Fruit fly (Drosophila melanogaster) whole organism, embryonic: Measurements from ENCODE around the gene CG14082.

ENCODE experiments used
- Abd-B ChIP-seq: fragments of 200-800 bp; sonication (Bioruptor generic); optimal IDR thresholded peaks from 2 replicates; lab custom pipeline; 2018; ENCODE audit warnings: missing biosample characterization, mild to moderate bottlenecking, missing genetic modification characterization, moderate library complexity
- Awh ChIP-seq: fragments of 200-800 bp; sonication (Bioruptor generic); IDR thresholded peaks from 2 replicates; pipeline ENCODE4, ENCODE4 v1.3.6; 2022; ENCODE audit warnings: missing biosample characterization, missing genetic modification characterization
- CG1024 ChIP-seq: fragments of 200-800 bp; sonication (Bioruptor generic); IDR thresholded peaks from 2 replicates; pipeline ENCODE4 v1.3.6; 2022; ENCODE audit warnings: missing biosample characterization, missing genetic modification characterization
- CG10366 ChIP-seq: fragments of 200-800 bp; sonication (Bioruptor generic); IDR thresholded peaks from 2 replicates; pipeline ENCODE4 v1.3.6; 2022; ENCODE audit warnings: missing biosample characterization, missing genetic modification characterization
- CG10431 ChIP-seq: fragments of 200-800 bp; sonication (Bioruptor generic); optimal IDR thresholded peaks from 3 replicates; lab custom pipeline; 2018; ENCODE audit warnings: missing biosample characterization, mild to moderate bottlenecking, missing genetic modification characterization
- CG10654 ChIP-seq: fragments of 200-800 bp; sonication (Bioruptor generic); optimal IDR thresholded peaks from 2 replicates; lab custom pipeline; 2016; ENCODE audit warnings: missing biosample characterization, missing genetic modification characterization
- CG14860 ChIP-seq: fragments of 200-800 bp; sonication (Bioruptor generic); IDR thresholded peaks from 3 replicates; pipeline ENCODE4 v1.3.6; 2022; ENCODE audit warnings: missing biosample characterization, missing genetic modification characterization; ENCODE audit not compliant: partially characterized antibody
- CG17186 ChIP-seq: fragments of 200-800 bp; sonication (Bioruptor generic); optimal IDR thresholded peaks from 3 replicates; lab custom pipeline; 2017; ENCODE audit warnings: missing biosample characterization, missing genetic modification reagents, missing genetic modification characterization
- CG17802 ChIP-seq: fragments of 200-800 bp; sonication (Bioruptor generic); optimal IDR thresholded peaks from 2 replicates; lab custom pipeline; 2018; ENCODE audit warnings: missing biosample characterization, mild to moderate bottlenecking, missing genetic modification characterization, moderate library complexity
- CG2129 ChIP-seq: fragments of 200-800 bp; sonication (Bioruptor generic); IDR thresholded peaks from 2 replicates; pipeline ENCODE4 v1.3.6; 2022; ENCODE audit warnings: missing biosample characterization, missing genetic modification characterization; ENCODE audit not compliant: partially characterized antibody
- CG4404 ChIP-seq: fragments of 200-800 bp; sonication (Bioruptor generic); IDR thresholded peaks from 2 replicates; pipeline ENCODE4 v1.3.6; 2022; ENCODE audit warnings: missing biosample characterization, missing genetic modification characterization
- CG4424 ChIP-seq: fragments of 200-800 bp; sonication (Bioruptor generic); optimal IDR thresholded peaks from 3 replicates; lab custom pipeline; 2016; ENCODE audit warnings: missing biosample characterization, missing genetic modification characterization
- CG8359 ChIP-seq: fragments of 200-800 bp; sonication (Bioruptor generic); optimal IDR thresholded peaks from 2 replicates; lab custom pipeline; 2017; ENCODE audit warnings: missing biosample characterization, mild to moderate bottlenecking, missing genetic modification characterization, borderline replicate concordance
- CG9797 ChIP-seq: fragments of 200-800 bp; sonication (Bioruptor generic); optimal IDR thresholded peaks from 3 replicates; lab custom pipeline; 2018; ENCODE audit warnings: missing biosample characterization, mild to moderate bottlenecking, missing genetic modification characterization
- CoRest ChIP-seq: fragments of 200-800 bp; sonication (Bioruptor generic); optimal IDR thresholded peaks from 3 replicates; lab custom pipeline; 2018; ENCODE audit warnings: missing biosample characterization, mild to moderate bottlenecking, missing genetic modification characterization, moderate library complexity
- Dbx ChIP-seq: fragments of 200-800 bp; sonication (Bioruptor generic); IDR thresholded peaks from 3 replicates; pipeline ENCODE4 v1.3.6; 2022; ENCODE audit warnings: missing biosample characterization, missing genetic modification characterization
- Dip2 ChIP-seq: fragments of 200-800 bp; sonication (Bioruptor generic); IDR thresholded peaks from 2 replicates; pipeline ENCODE4 v1.3.6; 2022; ENCODE audit warnings: missing biosample characterization, missing genetic modification characterization
- Dp ChIP-seq: fragments of 200-800 bp; sonication (Bioruptor generic); optimal IDR thresholded peaks from 2 replicates; lab custom pipeline; 2018; ENCODE audit warnings: missing biosample characterization, mild to moderate bottlenecking, missing genetic modification characterization, moderate library complexity
- Ets65A ChIP-seq: fragments of 200-800 bp; sonication (Bioruptor generic); peaks from one replicate; lab custom pipeline; 2016; ENCODE audit warnings: missing biosample characterization, missing genetic modification characterization
- Gug ChIP-seq: fragments of 200-800 bp; sonication (Bioruptor generic); IDR thresholded peaks from 4 replicates; pipeline ENCODE4 v1.3.6; 2022; ENCODE audit warnings: missing biosample characterization, missing genetic modification characterization
- Lpt ChIP-seq: fragments of >200 bp; optimal IDR thresholded peaks from 2 replicates; lab custom pipeline; 2018; ENCODE audit warnings: missing biosample characterization, missing genetic modification characterization
- Max ChIP-seq: fragments of 200-800 bp; sonication (Bioruptor generic); optimal IDR thresholded peaks from 2 replicates; lab custom pipeline; 2016; ENCODE audit warnings: missing biosample characterization, mild to moderate bottlenecking, missing genetic modification characterization
- Opbp ChIP-seq: fragments of 200-800 bp; sonication (Bioruptor generic); IDR thresholded peaks from 3 replicates; pipeline ENCODE4 v1.3.6; 2022; ENCODE audit warnings: missing biosample characterization, missing genetic modification characterization; ENCODE audit not compliant: partially characterized antibody
- Stat92E ChIP-seq, 3 experiments: fragments of >200 bp in 2 of 3; fragments of 200-800 bp in 1 of 3; sonication (Bioruptor generic) in 1 of 3; optimal IDR thresholded peaks; 2 replicates each; lab custom pipeline; 2017 to 2019; ENCODE audit warnings: missing biosample characterization in 3 of 3, missing genetic modification characterization in 3 of 3, mild to moderate bottlenecking in 1 of 3, moderate library complexity in 1 of 3
- bbx ChIP-seq: fragments of 200-800 bp; sonication (Bioruptor generic); IDR thresholded peaks from 2 replicates; pipeline ENCODE4 v1.3.6; 2022; ENCODE audit warnings: missing biosample characterization, missing genetic modification characterization; ENCODE audit not compliant: partially characterized antibody
- br ChIP-seq: fragments of >200 bp; optimal IDR thresholded peaks from 2 replicates; lab custom pipeline; 2017
- disco-r ChIP-seq: fragments of 200-800 bp; sonication (Bioruptor generic); optimal IDR thresholded peaks from 2 replicates; lab custom pipeline; 2016; ENCODE audit warnings: missing biosample characterization, missing genetic modification characterization
- emc ChIP-seq: fragments of 200-800 bp; sonication (Bioruptor generic); optimal IDR thresholded peaks from 2 replicates; lab custom pipeline; 2016; ENCODE audit warnings: missing biosample characterization, missing genetic modification characterization
- fd102C ChIP-seq: fragments of 200-800 bp; sonication (Bioruptor generic); optimal IDR thresholded peaks from 2 replicates; lab custom pipeline; 2018; ENCODE audit warnings: missing biosample characterization, mild to moderate bottlenecking, missing genetic modification characterization, moderate library complexity
- fd96Cb ChIP-seq: fragments of 200-800 bp; sonication (Bioruptor generic); optimal IDR thresholded peaks from 2 replicates; lab custom pipeline; 2018; ENCODE audit warnings: missing biosample characterization, mild to moderate bottlenecking, missing genetic modification characterization, moderate library complexity
- gce ChIP-seq: fragments of 200-800 bp; sonication (Bioruptor generic); IDR thresholded peaks from 3 replicates; pipeline ENCODE4 v1.3.6; 2022; ENCODE audit warnings: missing biosample characterization, missing genetic modification characterization
- hbn ChIP-seq: fragments of 200-800 bp; sonication (Bioruptor generic); IDR thresholded peaks from 2 replicates; pipeline ENCODE4 v1.3.6; 2022; ENCODE audit warnings: missing biosample characterization, missing genetic modification characterization; ENCODE audit not compliant: partially characterized antibody
- hth ChIP-seq: fragments of >200 bp; optimal IDR thresholded peaks from 2 replicates; lab custom pipeline; 2017; ENCODE audit warnings: inconsistent platforms
- kay ChIP-seq: fragments of 200-800 bp; sonication (Bioruptor generic); optimal IDR thresholded peaks from 2 replicates; lab custom pipeline; 2016; ENCODE audit warnings: missing biosample characterization, missing genetic modification characterization
- lbe ChIP-seq: fragments of 200-800 bp; sonication (Bioruptor generic); optimal IDR thresholded peaks from 2 replicates; lab custom pipeline; 2016; ENCODE audit warnings: missing biosample characterization, mild to moderate bottlenecking, missing genetic modification characterization
- lmd ChIP-seq: fragments of 200-800 bp; sonication (Bioruptor generic); IDR thresholded peaks from 2 replicates; pipeline ENCODE4 v1.3.6; 2022; ENCODE audit warnings: missing biosample characterization, missing genetic modification characterization
- odd ChIP-seq: fragments of 200-800 bp; sonication (Bioruptor generic); optimal IDR thresholded peaks from 2 replicates; lab custom pipeline; 2017; ENCODE audit warnings: missing biosample characterization, mild to moderate bottlenecking, missing genetic modification characterization
- org-1 ChIP-seq: fragments of 200-800 bp; sonication (Bioruptor generic); optimal IDR thresholded peaks from 2 replicates; lab custom pipeline; 2017; ENCODE audit warnings: missing biosample characterization, missing genetic modification characterization
- otp ChIP-seq: fragments of 200-800 bp; sonication (Bioruptor generic); IDR thresholded peaks from 3 replicates; pipeline ENCODE4, ENCODE4 v1.3.6; 2022; ENCODE audit warnings: missing biosample characterization, missing genetic modification characterization
- peb ChIP-seq: fragments of 200-800 bp; sonication (Bioruptor generic); IDR thresholded peaks from 2 replicates; pipeline ENCODE4 v1.3.6; 2022; ENCODE audit warnings: missing biosample characterization, missing genetic modification characterization
- scrt ChIP-seq: fragments of 200-800 bp; sonication (Bioruptor generic); optimal IDR thresholded peaks from 2 replicates; lab custom pipeline; 2018; ENCODE audit warnings: missing biosample characterization, mild to moderate bottlenecking, missing genetic modification characterization, moderate library complexity
- sob ChIP-seq: fragments of 200-800 bp; sonication (Bioruptor generic); IDR thresholded peaks from 2 replicates; pipeline ENCODE4 v1.3.6; 2022; ENCODE audit warnings: missing biosample characterization, missing genetic modification characterization
- tin ChIP-seq: fragments of 200-800 bp; sonication (Bioruptor generic); optimal IDR thresholded peaks from 3 replicates; lab custom pipeline; 2016; ENCODE audit warnings: missing biosample characterization, missing genetic modification characterization
- tio ChIP-seq: fragments of 200-800 bp; sonication (Bioruptor generic); optimal IDR thresholded peaks from 2 replicates; lab custom pipeline; 2017; ENCODE audit warnings: missing biosample characterization, missing genetic modification characterization, inconsistent platforms
- tll ChIP-seq, 2 experiments: fragments of 200-800 bp in 1 of 2; fragments of >200 bp in 1 of 2; sonication (Bioruptor generic) in 1 of 2; optimal IDR thresholded peaks; 2 replicates each; lab custom pipeline; 2017 to 2019; ENCODE audit warnings: missing biosample characterization in 2 of 2, missing genetic modification characterization in 2 of 2, mild to moderate bottlenecking in 1 of 2, moderate library complexity in 1 of 2
- vfl ChIP-seq: fragments of 200-800 bp; sonication (Bioruptor generic); optimal IDR thresholded peaks from 2 replicates; lab custom pipeline; 2016; ENCODE audit warnings: missing biosample characterization, missing genetic modification characterization
- zen ChIP-seq: fragments of 200-800 bp; sonication (Bioruptor generic); optimal IDR thresholded peaks from 3 replicates; lab custom pipeline; 2018; ENCODE audit warnings: missing biosample characterization, mild to moderate bottlenecking, missing genetic modification characterization, moderate library complexity

The CG14082 gene

DNA sequence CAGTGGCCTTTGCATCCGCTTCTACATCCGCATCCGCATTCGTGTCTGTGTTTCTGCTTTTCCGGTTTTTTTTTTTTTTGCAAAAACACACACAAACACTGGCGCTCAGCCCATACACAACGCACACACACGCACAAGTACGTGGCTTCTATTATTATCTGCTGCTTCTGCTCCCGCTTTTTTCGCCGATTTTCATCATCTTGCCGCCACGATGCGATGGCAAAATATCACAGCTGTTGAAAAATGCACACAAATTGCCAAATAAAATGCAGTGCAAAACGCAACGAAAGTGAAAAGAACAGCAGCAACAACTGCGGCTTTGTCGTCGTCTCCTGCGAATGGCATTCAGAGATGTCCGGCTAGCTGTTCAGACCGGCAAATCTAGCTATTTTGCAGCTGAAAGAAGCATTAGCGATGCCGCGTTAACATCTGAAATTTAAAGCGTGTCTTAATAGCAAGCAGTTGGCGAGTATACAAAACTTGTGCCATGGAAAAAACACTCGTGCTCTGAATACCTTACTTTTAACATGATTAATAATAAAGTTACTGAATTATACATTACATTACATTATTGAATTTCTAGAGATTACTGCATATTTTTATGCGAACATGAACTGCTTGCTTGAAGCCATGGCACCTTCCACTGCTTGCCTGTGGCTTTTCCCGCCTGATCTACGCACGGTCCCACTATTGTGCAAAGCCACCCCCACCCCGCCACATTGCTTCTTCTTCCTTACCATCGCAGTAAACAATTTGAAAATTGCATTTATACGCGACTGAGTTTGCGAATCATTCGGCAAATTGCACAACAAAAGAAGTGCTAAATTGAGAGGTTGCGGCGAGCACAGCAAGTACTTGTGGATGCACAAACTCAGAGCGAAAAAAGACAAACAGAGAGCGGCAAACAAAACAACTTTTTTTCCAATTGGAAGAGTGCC, 76.0 kb downstream of the CG14082 start, which contains the start of the genes Ugt316A1 and Sfxn2 (continued):
- TF ChIP-seq peb (GFP tag; lab: Robert Waterston, UW): no peak
- no peak for TF ChIP-seq odd
- no peak for TF ChIP-seq Lpt (GFP tag; lab: Kevin White, UChicago)
- TF ChIP-seq CG4424 (GFP tag; lab: Kevin White, UChicago): peak; percentile 39
- TF ChIP-seq tio (GFP tag; lab: Kevin White, UChicago): no peak
- 0 out of 2 replicates have a peak, but pooled peaks have one; percentile 13 for TF ChIP-seq hbn (GFP tag; lab: Robert Waterston, UW)
- no peak for TF ChIP-seq CG10431
- no peak for TF ChIP-seq CG1024 (GFP tag; lab: Robert Waterston, UW)
- TF ChIP-seq CG14860 (GFP tag; lab: Robert Waterston, UW): no peak
- TF ChIP-seq CG10366 (GFP tag; lab: Robert Waterston, UW): peak; percentile 18; the same call in 1 of the 2 replicates
- no peak; the same call in 2 of the 3 replicates for TF ChIP-seq Opbp
- peak; percentile 90 for TF ChIP-seq Ets65A (GFP tag; lab: Kevin White, UChicago)
- peak; percentile 64 for TF ChIP-seq CoRest (tag; lab: Kevin White, UChicago)
- TF ChIP-seq disco-r: no peak
- peak in 1 of 3 experiments; percentile 56 for TF ChIP-seq Stat92E (GFP tag; optimal IDR thresholded peaks at IDR 0.05; lab: Kevin White, UChicago)
- TF ChIP-seq Dip2: no peak
- TF ChIP-seq lbe: peak; percentile 1
- peak; percentile 63 for TF ChIP-seq Dp
- peak; percentile 72 for TF ChIP-seq Abd-B
- 0 out of 2 replicates have a peak, but pooled peaks have one; percentile 12 for TF ChIP-seq bbx (GFP tag; lab: Robert Waterston, UW)
- peak; percentile 39 for TF ChIP-seq vfl (GFP tag; lab: Kevin White, UChicago)
- peak; percentile 88 for TF ChIP-seq CG9797 (GFP tag; lab: Kevin White, UChicago)
- peak; percentile 31; the same call in 1 of the 3 replicates for TF ChIP-seq Dbx (GFP tag; lab: Robert Waterston, UW)
- peak; percentile 34 to 89 for TF ChIP-seq tll (GFP tag; optimal IDR thresholded peaks at IDR 0.05; lab: Kevin White, UChicago)
- no peak for TF ChIP-seq org-1 (GFP tag; lab: Kevin White, UChicago)
- peak; percentile 48; the same call in 1 of the 2 replicates for TF ChIP-seq Awh (GFP tag; lab: Robert Waterston, UW)
- TF ChIP-seq CG8359 (GFP tag; lab: Kevin White, UChicago): no peak
- TF ChIP-seq gce (GFP tag; lab: Robert Waterston, UW): 0 out of 3 replicates have a peak, but pooled peaks have one; percentile 28
- no peak for TF ChIP-seq br (lab: Kevin White, UChicago)
- TF ChIP-seq emc (GFP tag; lab: Kevin White, UChicago): no peak
- TF ChIP-seq fd102C (GFP tag; lab: Kevin White, UChicago): no peak
- TF ChIP-seq CG10654 (GFP tag; lab: Kevin White, UChicago): peak; percentile 19
- peak; percentile 35; the same call in 1 of the 2 replicates for TF ChIP-seq lmd (GFP tag; lab: Robert Waterston, UW)
- no peak for TF ChIP-seq CG17802 (tag; lab: Kevin White, UChicago)
- peak; percentile 21 for TF ChIP-seq zen (tag; lab: Kevin White, UChicago)
- TF ChIP-seq Gug (GFP tag; lab: Robert Waterston, UW): peak; percentile 45; the same call in 2 of the 4 replicates
- TF ChIP-seq kay (GFP tag; lab: Kevin White, UChicago): peak; percentile 38
- TF ChIP-seq fd96Cb (tag; lab: Kevin White, UChicago): no peak
- peak; percentile 55 for TF ChIP-seq scrt
- no peak for TF ChIP-seq CG2129
- TF ChIP-seq tin (GFP tag; lab: Kevin White, UChicago): peak; percentile 52
- peak; percentile 48; the same call in 1 of the 2 replicates for TF ChIP-seq CG4404 (GFP tag; lab: Robert Waterston, UW)
- TF ChIP-seq Max (GFP tag; lab: Kevin White, UChicago): peak; percentile 68
- 0 out of 3 replicates have a peak, but pooled peaks have one; percentile 19 for TF ChIP-seq otp (GFP tag; lab: Robert Waterston, UW)
- no peak for TF ChIP-seq hth (lab: Kevin White, UChicago)
- 0 out of 2 replicates have a peak, but pooled peaks have one; percentile 47 for TF ChIP-seq sob (GFP tag; lab: Robert Waterston, UW)
- TF ChIP-seq CG17186 (GFP tag; lab: Kevin White, UChicago): peak; percentile 33
